Worm (Caenorhabditis elegans): Measurements from ENCODE around the gene pcyt-2.2.

DNA sequence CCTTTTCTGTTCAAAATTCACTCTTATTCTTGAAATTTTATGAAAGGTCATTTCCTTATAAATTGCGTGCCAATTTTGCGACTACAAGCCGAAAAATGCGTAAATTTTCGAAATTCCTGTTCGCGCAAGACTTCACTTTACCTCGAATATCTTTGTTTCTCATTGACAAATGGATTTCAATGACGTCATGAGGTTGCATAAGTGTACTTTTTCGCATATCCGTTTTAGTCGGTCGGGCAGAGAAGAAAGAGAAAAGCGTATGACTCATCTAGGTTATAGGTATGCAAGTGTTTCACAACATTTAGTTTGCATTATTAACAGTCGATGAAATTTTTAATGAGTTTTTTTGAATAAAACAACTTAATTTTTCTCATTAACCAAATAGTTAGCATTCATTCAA lies 32.0 kb downstream of the pcyt-2.2 start:
- TF ChIP-seq flh-1 (GFP tag; optimal IDR thresholded peaks at IDR 0.05) (no peak), snpc-4 (tag; optimal IDR thresholded peaks at IDR 0.05) (no peak), unc-62 (GFP tag; optimal IDR thresholded peaks at IDR 0.05) (no peak), cnd-1 (tag; optimal IDR thresholded peaks at IDR 0.05) (no peak), ces-1 (GFP tag; optimal IDR thresholded peaks at IDR 0.05) (no peak), nhr-12 (tag; optimal IDR thresholded peaks at IDR 0.05) (no peak), mls-2 (tag; optimal IDR thresholded peaks at IDR 0.05) (no peak)
